Fruit fly (Drosophila melanogaster) whole organism, prepupa: ENCODE data around the gene CG42818.

ENCODE experiments used
- CG10631 ChIP-seq: fragments of 200-800 bp; sonication (Bioruptor generic); optimal IDR thresholded peaks from 2 replicates; lab custom pipeline; 2016; ENCODE audit warnings: missing biosample characterization, missing genetic modification characterization
- CG10669 ChIP-seq: fragments of 200-800 bp; sonication (Bioruptor generic); optimal IDR thresholded peaks from 3 replicates; lab custom pipeline; 2018; ENCODE audit warnings: missing biosample characterization, mild to moderate bottlenecking, missing genetic modification characterization, moderate library complexity
- CG11762 ChIP-seq: fragments of 200-800 bp; sonication (Bioruptor generic); optimal IDR thresholded peaks from 3 replicates; lab custom pipeline; 2016; ENCODE audit warnings: missing biosample characterization, missing genetic modification characterization; ENCODE audit not compliant: insufficient read depth
- CG34406 ChIP-seq: fragments of 200-800 bp; sonication (Bioruptor generic); optimal IDR thresholded peaks from 3 replicates; lab custom pipeline; 2016; ENCODE audit warnings: missing biosample characterization, missing genetic modification characterization
- CG3919 ChIP-seq: fragments of 200-800 bp; sonication (Bioruptor generic); optimal IDR thresholded peaks from 3 replicates; lab custom pipeline; 2016; ENCODE audit warnings: missing biosample characterization, missing genetic modification characterization
- CG6163 ChIP-seq: fragments of 200-800 bp; sonication (Bioruptor generic); IDR thresholded peaks from 3 replicates; pipeline ENCODE4 v1.3.6; 2022; ENCODE audit warnings: missing biosample characterization, missing genetic modification characterization
- CG6276 ChIP-seq: fragments of 200-800 bp; sonication (Bioruptor generic); optimal IDR thresholded peaks from 2 replicates; lab custom pipeline; 2017; ENCODE audit warnings: missing biosample characterization, mild to moderate bottlenecking, missing genetic modification characterization
- CG6808 ChIP-seq: fragments of 200-800 bp; sonication (Bioruptor generic); optimal IDR thresholded peaks from 3 replicates; lab custom pipeline; 2017; ENCODE audit warnings: missing biosample characterization, missing genetic modification characterization, mild to moderate bottlenecking, moderate library complexity, missing genetic modification reagents
- CG6854 ChIP-seq: fragments of 200-800 bp; sonication (Bioruptor generic); optimal IDR thresholded peaks from 2 replicates; lab custom pipeline; 2017; ENCODE audit warnings: missing biosample characterization, mild to moderate bottlenecking, missing genetic modification characterization
- CG7368 ChIP-seq: fragments of 200-800 bp; sonication (Bioruptor generic); optimal IDR thresholded peaks from 3 replicates; lab custom pipeline; 2016; ENCODE audit warnings: missing biosample characterization, missing genetic modification characterization
- CG8119 ChIP-seq: fragments of 200-800 bp; sonication (Bioruptor generic); IDR thresholded peaks from 3 replicates; pipeline ENCODE4 v1.3.6; 2022; ENCODE audit warnings: missing biosample characterization, missing genetic modification characterization
- CG8632 ChIP-seq: fragments of 200-800 bp; sonication (Bioruptor generic); optimal IDR thresholded peaks from 3 replicates; lab custom pipeline; 2016; ENCODE audit warnings: missing biosample characterization, missing genetic modification characterization
- Eip75B ChIP-seq: fragments of 200-800 bp; sonication (Bioruptor generic); optimal IDR thresholded peaks from 3 replicates; lab custom pipeline; 2016; ENCODE audit warnings: missing biosample characterization, missing genetic modification characterization
- Ets21C ChIP-seq: fragments of 200-800 bp; sonication (Bioruptor generic); optimal IDR thresholded peaks from 3 replicates; lab custom pipeline; 2016; ENCODE audit warnings: missing biosample characterization, missing genetic modification characterization
- Hr38 ChIP-seq: sonication (Bioruptor generic); optimal IDR thresholded peaks from 2 replicates; lab custom pipeline; 2016; ENCODE audit warnings: missing biosample characterization, missing genetic modification characterization
- Hr39 ChIP-seq: fragments of 200-800 bp; sonication (Bioruptor generic); optimal IDR thresholded peaks from 2 replicates; lab custom pipeline; 2016; ENCODE audit warnings: missing biosample characterization, missing genetic modification characterization
- Hr4 ChIP-seq: fragments of 200-800 bp; sonication (Bioruptor generic); optimal IDR thresholded peaks from 3 replicates; lab custom pipeline; 2016; ENCODE audit warnings: missing biosample characterization, missing genetic modification characterization
- OdsH ChIP-seq: fragments of 200-800 bp; sonication (Bioruptor generic); optimal IDR thresholded peaks from 3 replicates; lab custom pipeline; 2016; ENCODE audit warnings: missing biosample characterization, missing genetic modification characterization
- Smox ChIP-seq: fragments of 200-800 bp; sonication (Bioruptor generic); optimal IDR thresholded peaks from 3 replicates; lab custom pipeline; 2016; ENCODE audit warnings: missing biosample characterization, missing genetic modification characterization
- Sox102F ChIP-seq: fragments of 200-800 bp; sonication (Bioruptor generic); optimal IDR thresholded peaks from 2 replicates; lab custom pipeline; 2016; ENCODE audit warnings: missing biosample characterization, mild to moderate bottlenecking, missing genetic modification characterization
- Sox14 ChIP-seq: fragments of 200-800 bp; sonication (Bioruptor generic); optimal IDR thresholded peaks from 3 replicates; lab custom pipeline; 2016; ENCODE audit warnings: missing biosample characterization, missing genetic modification characterization
- Sox15 ChIP-seq: fragments of 200-800 bp; sonication (Bioruptor generic); optimal IDR thresholded peaks from 3 replicates; lab custom pipeline; 2016; ENCODE audit warnings: missing biosample characterization, missing genetic modification characterization
- achi ChIP-seq: fragments of 200-800 bp; sonication (Bioruptor generic); optimal IDR thresholded peaks from 3 replicates; lab custom pipeline; 2016; ENCODE audit warnings: missing biosample characterization, missing genetic modification characterization
- acj6 ChIP-seq: fragments of 200-800 bp; sonication (Bioruptor generic); optimal IDR thresholded peaks from 3 replicates; lab custom pipeline; 2016; ENCODE audit warnings: missing biosample characterization, missing genetic modification characterization
- cyc ChIP-seq: fragments of 200-800 bp; sonication (Bioruptor generic); optimal IDR thresholded peaks from 3 replicates; lab custom pipeline; 2016; ENCODE audit warnings: missing biosample characterization, missing genetic modification characterization
- eg ChIP-seq: fragments of 200-800 bp; sonication (Bioruptor generic); IDR thresholded peaks from 3 replicates; pipeline ENCODE4 v1.3.6; 2022; ENCODE audit warnings: missing biosample characterization, missing genetic modification characterization
- esn ChIP-seq: fragments of 200-800 bp; sonication (Bioruptor generic); optimal IDR thresholded peaks from 2 replicates; lab custom pipeline; 2016; ENCODE audit warnings: missing biosample characterization, mild to moderate bottlenecking, missing genetic modification characterization, moderate library complexity
- fd59A ChIP-seq: fragments of 200-800 bp; sonication (Bioruptor generic); optimal IDR thresholded peaks from 2 replicates; lab custom pipeline; 2017; ENCODE audit warnings: missing biosample characterization, mild to moderate bottlenecking, missing genetic modification characterization, missing genetic modification reagents
- fkh ChIP-seq: fragments of 200-800 bp; sonication (Bioruptor generic); optimal IDR thresholded peaks from 3 replicates; lab custom pipeline; 2017; ENCODE audit warnings: missing biosample characterization, mild to moderate bottlenecking, missing genetic modification characterization, moderate library complexity
- lz ChIP-seq: fragments of 200-800 bp; sonication (Bioruptor generic); optimal IDR thresholded peaks from 3 replicates; lab custom pipeline; 2016; ENCODE audit warnings: missing biosample characterization, missing genetic modification characterization
- salr ChIP-seq, 2 experiments: fragments of 200-800 bp; sonication (Bioruptor generic); optimal IDR thresholded peaks; 3 replicates each; lab custom pipeline; 2016 to 2018; ENCODE audit warnings: missing biosample characterization in 2 of 2, missing genetic modification characterization in 2 of 2, mild to moderate bottlenecking in 1 of 2
- spab ChIP-seq: fragments of 200-800 bp; sonication (Bioruptor generic); optimal IDR thresholded peaks from 2 replicates; lab custom pipeline; 2017; ENCODE audit warnings: missing biosample characterization, mild to moderate bottlenecking, missing genetic modification characterization, missing genetic modification reagents
- ss ChIP-seq, 2 experiments: fragments of 200-800 bp; sonication (Bioruptor generic); optimal IDR thresholded peaks; 2 replicates in 1 of 2; 3 replicates in 1 of 2; lab custom pipeline; 2017 to 2018; ENCODE audit warnings: mild to moderate bottlenecking in 2 of 2, missing biosample characterization in 2 of 2, missing genetic modification characterization in 2 of 2, moderate library complexity in 1 of 2
- svp ChIP-seq: fragments of 200-800 bp; sonication (Bioruptor generic); peaks from one replicate; lab custom pipeline; 2016; ENCODE audit warnings: missing biosample characterization, missing genetic modification characterization
- topi ChIP-seq: fragments of 200-800 bp; sonication (Bioruptor generic); optimal IDR thresholded peaks from 3 replicates; lab custom pipeline; 2016; ENCODE audit warnings: missing biosample characterization, missing genetic modification characterization

The CG42818 gene

dm6 chr2L:16287602-16288392 lies 46.1 kb downstream of the CG42818 start, which contains the start of the genes crp and pkaap (continued):
- TF ChIP-seq CG6854 (GFP tag; lab: Kevin White, UChicago) = peak; percentile 28
- TF ChIP-seq Hr4 = peak; percentile 49
- TF ChIP-seq CG8119 (GFP tag; lab: Robert Waterston, UW) = no peak
- TF ChIP-seq Sox14 (GFP tag; lab: Kevin White, UChicago) = peak; percentile 62
- peak; percentile 17 for TF ChIP-seq CG6808 (GFP tag; lab: Kevin White, UChicago)
- peak; percentile 65 for TF ChIP-seq OdsH (GFP tag; lab: Kevin White, UChicago)
- TF ChIP-seq CG3919 = peak; percentile 82
- no peak for TF ChIP-seq eg (GFP tag; lab: Robert Waterston, UW)
- peak; percentile 53 for TF ChIP-seq CG7368 (GFP tag; lab: Kevin White, UChicago)
- TF ChIP-seq fkh (GFP tag; lab: Kevin White, UChicago) = peak; percentile 94
- TF ChIP-seq salr (GFP tag; optimal IDR thresholded peaks at IDR 0.05; lab: Kevin White, UChicago) = peak in 1 of 2 experiments; percentile 27
- TF ChIP-seq CG8632 (GFP tag; lab: Kevin White, UChicago) = no peak
- TF ChIP-seq Hr38 = no peak
- TF ChIP-seq Ets21C (GFP tag; lab: Kevin White, UChicago) = peak; percentile 60
- TF ChIP-seq CG34406 (GFP tag; lab: Kevin White, UChicago) = no peak
- peak; percentile 15 for TF ChIP-seq CG10669 (GFP tag; lab: Kevin White, UChicago)
- peak; percentile 76 for TF ChIP-seq esn (GFP tag; lab: Kevin White, UChicago)
- TF ChIP-seq Sox102F (GFP tag; lab: Kevin White, UChicago) = no peak
- TF ChIP-seq Hr39 = peak; percentile 81
- peak; percentile 34 for TF ChIP-seq CG10631 (GFP tag; lab: Kevin White, UChicago)
- TF ChIP-seq achi (GFP tag; lab: Kevin White, UChicago) = peak; percentile 21
- no peak for TF ChIP-seq svp (GFP tag; lab: Kevin White, UChicago)
- no peak for TF ChIP-seq CG11762 (GFP tag; lab: Kevin White, UChicago)
- no peak for TF ChIP-seq fd59A (GFP tag; lab: Kevin White, UChicago)
- TF ChIP-seq cyc (GFP tag; lab: Kevin White, UChicago) = peak; percentile 81
- TF ChIP-seq lz = peak; percentile 79
- TF ChIP-seq spab (GFP tag; lab: Kevin White, UChicago) = no peak
- TF ChIP-seq CG6163 (GFP tag; lab: Robert Waterston, UW) = no peak
- TF ChIP-seq acj6 (GFP tag; lab: Kevin White, UChicago) = peak; percentile 63
- peak; percentile 54 for TF ChIP-seq topi (GFP tag; lab: Kevin White, UChicago)

DNA sequence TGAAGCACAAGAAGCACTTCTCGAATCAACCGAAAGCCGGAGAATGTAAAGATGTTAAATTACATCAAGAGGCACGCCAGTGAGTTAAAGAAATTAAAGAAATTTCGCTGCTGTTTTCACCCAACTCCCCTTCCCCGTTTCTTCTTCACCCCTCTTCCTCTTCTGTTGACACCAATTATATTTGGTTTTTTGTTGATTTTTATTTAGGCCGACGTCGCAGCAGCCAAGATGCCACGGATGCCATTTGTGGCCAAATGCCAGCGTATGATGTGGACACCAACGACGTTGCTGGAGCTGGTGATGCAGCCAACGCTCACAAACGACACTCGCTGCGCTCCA lies 46.6 kb downstream of the CG42818 start:
- TF ChIP-seq Sox14 (GFP tag; lab: Kevin White, UChicago) (no peak), Hr38 (no peak)

dm6 chr2L:16290984-16291383 lies 49.2 kb downstream of the CG42818 start, which contains the start of gene CG17329:
TSS of gene CG17329 (plus strand) at chr2L:16291284.
- TF ChIP-seq ss (GFP tag; optimal IDR thresholded peaks at IDR 0.05; lab: Kevin White, UChicago) (no peak), Ets21C (GFP tag; lab: Kevin White, UChicago) (no peak), CG6163 (GFP tag; lab: Robert Waterston, UW) (no peak), Sox15 (GFP tag; lab: Kevin White, UChicago) (no peak), OdsH (GFP tag; lab: Kevin White, UChicago) (no peak), Smox (no peak), eg (GFP tag; lab: Robert Waterston, UW) (no peak), Eip75B (GFP tag; lab: Kevin White, UChicago) (no peak), CG6276 (GFP tag; lab: Kevin White, UChicago) (no peak)
